Fruit fly (Drosophila melanogaster) Kc167 (cell line): Measurements from ENCODE around the gene CG11771.

Experiments used
- h ChIP-seq: fragments of >200 bp; optimal IDR thresholded peaks from 3 replicates; lab custom pipeline; 2018; ENCODE audit warnings: missing external identifiers
- psq ChIP-seq: fragments of >200 bp; optimal IDR thresholded peaks from 2 replicates; lab custom pipeline; 2017; ENCODE audit warnings: missing external identifiers

DNA sequence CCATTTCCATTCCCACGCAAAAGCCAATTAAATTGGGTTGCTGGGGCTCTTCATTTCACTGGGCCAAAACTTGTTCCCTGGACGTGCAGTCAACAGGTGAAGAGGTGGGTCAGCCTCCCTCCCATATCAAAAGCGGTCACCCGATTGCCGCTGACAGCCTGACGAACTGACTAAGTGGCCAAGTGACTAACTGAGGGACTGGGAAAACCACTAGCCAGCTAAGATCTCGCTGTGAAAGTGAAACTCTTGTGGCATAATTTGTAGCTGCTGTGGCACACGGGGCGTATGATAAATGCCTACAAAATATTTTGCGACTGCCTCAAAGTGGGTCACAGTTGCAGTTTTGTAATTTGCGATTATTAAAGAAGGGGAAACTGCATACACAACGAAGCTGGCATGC lies 43.4 kb upstream of the CG11771 start:
- TF ChIP-seq psq (lab: Kevin White, UChicago) (no peak), h (lab: Kevin White, UChicago) (no peak)
